Worm (Caenorhabditis elegans): ENCODE data around the gene col-88.

col-88 gene

ce11 chrIII:84372-84771 is 43.5 kb downstream of the col-88 start:
- TF ChIP-seq pqm-1 (tag; optimal IDR thresholded peaks at IDR 0.05) (no peak), ceh-48 (tag; optimal IDR thresholded peaks at IDR 0.05) (no peak), nfya-1 (tag; optimal IDR thresholded peaks at IDR 0.05) (peak; percentile 97)

- peak; percentile 45 for TF ChIP-seq unc-55 (GFP tag; optimal IDR thresholded peaks at IDR 0.05)
- no peak for TF ChIP-seq sdc-2 (tag; optimal IDR thresholded peaks at IDR 0.05)
- no peak for TF ChIP-seq ceh-24 (tag; optimal IDR thresholded peaks at IDR 0.05)
- TF ChIP-seq pros-1 (tag; optimal IDR thresholded peaks at IDR 0.05): no peak
- peak; percentile 47 for TF ChIP-seq nfya-1 (tag; optimal IDR thresholded peaks at IDR 0.05)
- peak; percentile 73 for TF ChIP-seq hlh-30 (tag; optimal IDR thresholded peaks at IDR 0.05; ENCODE audit: insufficient read depth)
- peak; percentile 38 for TF ChIP-seq dve-1 (tag; optimal IDR thresholded peaks at IDR 0.05)
- no peak for TF ChIP-seq ceh-48 (tag; optimal IDR thresholded peaks at IDR 0.05)
- TF ChIP-seq ceh-31 (tag; optimal IDR thresholded peaks at IDR 0.05): peak; percentile 4
- TF ChIP-seq pax-1 (tag; optimal IDR thresholded peaks at IDR 0.05): peak; percentile 43
- no peak for TF ChIP-seq C38D4.7 (GFP tag; optimal IDR thresholded peaks at IDR 0.05)
- no peak for TF ChIP-seq hlh-13 (GFP tag; optimal IDR thresholded peaks at IDR 0.05)
- TF ChIP-seq ceh-22 (tag; optimal IDR thresholded peaks at IDR 0.05): no peak
- TF ChIP-seq unc-42 (tag; optimal IDR thresholded peaks at IDR 0.05): peak; percentile 59
- TF ChIP-seq hlh-6 (tag; optimal IDR thresholded peaks at IDR 0.05): no peak
- no peak for TF ChIP-seq ceh-34 (tag; optimal IDR thresholded peaks at IDR 0.05)
Observed at ce11 chrIII:86316-86715, 45.5 kb downstream of the col-88 start, which contains the start of gene attf-3. attf-3 (minus strand) TSS chrIII:86384.

ce11 chrIII:87183-87582 is 46.3 kb downstream of the col-88 start, which contains the start of the genes F54C4.4 and mrpl-40:
F54C4.4 (minus strand) TSS chrIII:87381.
mrpl-40 (plus strand) TSS chrIII:87559.
- TF ChIP-seq sdc-2 (tag; optimal IDR thresholded peaks at IDR 0.05) (no peak), fkh-6 (tag; optimal IDR thresholded peaks at IDR 0.05) (no peak), ceh-34 (tag; optimal IDR thresholded peaks at IDR 0.05) (no peak), pqm-1 (tag; optimal IDR thresholded peaks at IDR 0.05) (no peak), gmeb-2 (tag; optimal IDR thresholded peaks at IDR 0.05) (no peak), ceh-31 (tag; optimal IDR thresholded peaks at IDR 0.05) (peak; percentile 41), dmd-4 (tag; optimal IDR thresholded peaks at IDR 0.05; ENCODE audit: borderline replicate concordance) (no peak), ceh-48 (tag; optimal IDR thresholded peaks at IDR 0.05) (peak; percentile 82), hlh-6 (tag; optimal IDR thresholded peaks at IDR 0.05) (no peak), unc-42 (tag; optimal IDR thresholded peaks at IDR 0.05) (peak; percentile 66), hlh-8 (tag; optimal IDR thresholded peaks at IDR 0.05) (no peak), nhr-11 (tag; optimal IDR thresholded peaks at IDR 0.05) (no peak), nfya-1 (tag; optimal IDR thresholded peaks at IDR 0.05) (peak; percentile 55)

- TF ChIP-seq ama-1 (optimal IDR thresholded peaks at IDR 0.05): peak; percentile 54
- TF ChIP-seq C08G9.2 (tag; optimal IDR thresholded peaks at IDR 0.05): no peak
- peak; percentile 16 for TF ChIP-seq nfya-1 (tag; optimal IDR thresholded peaks at IDR 0.05)
- peak; percentile 25 for TF ChIP-seq che-1 (tag; optimal IDR thresholded peaks at IDR 0.05)
Observed at ce11 chrIII:89155-89554, 48.3 kb downstream of the col-88 start.

All from whole organism, late embryonic.